Fruit fly (Drosophila melanogaster) whole organism, embryonic: Measurements from ENCODE around the gene CG11664.

ENCODE experiments used
- BEAF-32 ChIP-seq: fragments of 200-800 bp; sonication (Bioruptor generic); optimal IDR thresholded peaks from 3 replicates; lab custom pipeline; 2017; ENCODE audit warnings: missing biosample characterization, missing genetic modification characterization, mild to moderate bottlenecking, moderate library complexity, missing genetic modification reagents
- CG1024 ChIP-seq: fragments of 200-800 bp; sonication (Bioruptor generic); IDR thresholded peaks from 2 replicates; pipeline ENCODE4 v1.3.6; 2022; ENCODE audit warnings: missing biosample characterization, missing genetic modification characterization
- CG10267 ChIP-seq: fragments of 200-800 bp; sonication (Bioruptor generic); optimal IDR thresholded peaks from 2 replicates; lab custom pipeline; 2018; ENCODE audit warnings: missing biosample characterization, mild to moderate bottlenecking, missing genetic modification characterization, moderate library complexity
- CG10366 ChIP-seq: fragments of 200-800 bp; sonication (Bioruptor generic); IDR thresholded peaks from 2 replicates; pipeline ENCODE4 v1.3.6; 2022; ENCODE audit warnings: missing biosample characterization, missing genetic modification characterization
- CG11085 ChIP-seq: fragments of 200-800 bp; sonication (Bioruptor generic); IDR thresholded peaks from 2 replicates; pipeline ENCODE4 v1.3.6; 2022; ENCODE audit warnings: missing biosample characterization, missing genetic modification characterization
- CG2875 ChIP-seq: fragments of 200-800 bp; sonication (Bioruptor generic); optimal IDR thresholded peaks from 2 replicates; lab custom pipeline; 2017; ENCODE audit warnings: missing biosample characterization, mild to moderate bottlenecking, missing genetic modification characterization, missing genetic modification reagents
- CG34376 ChIP-seq: fragments of 200-800 bp; sonication (Bioruptor generic); optimal IDR thresholded peaks from 2 replicates; lab custom pipeline; 2018; ENCODE audit warnings: missing biosample characterization, mild to moderate bottlenecking, missing genetic modification characterization
- CG5180 ChIP-seq: fragments of 200-800 bp; sonication (Bioruptor generic); optimal IDR thresholded peaks from 3 replicates; lab custom pipeline; 2017; ENCODE audit warnings: missing biosample characterization, missing genetic modification characterization, mild to moderate bottlenecking, moderate library complexity, missing genetic modification reagents
- CG6175 ChIP-seq: fragments of 200-800 bp; sonication (Bioruptor generic); IDR thresholded peaks from 3 replicates; pipeline ENCODE4 v1.3.6; 2022; ENCODE audit warnings: missing biosample characterization, missing genetic modification characterization
- CG6765 ChIP-seq: fragments of 200-800 bp; sonication (Bioruptor generic); optimal IDR thresholded peaks from 3 replicates; lab custom pipeline; 2017; ENCODE audit warnings: missing biosample characterization, mild to moderate bottlenecking, missing genetic modification characterization
- CG7372 ChIP-seq: fragments of 200-800 bp; sonication (Bioruptor generic); IDR thresholded peaks from 2 replicates; pipeline ENCODE4 v1.3.6; 2022; ENCODE audit warnings: missing biosample characterization, missing genetic modification characterization
- CG9876 ChIP-seq: fragments of 200-800 bp; sonication (Bioruptor generic); optimal IDR thresholded peaks from 2 replicates; lab custom pipeline; 2016; ENCODE audit warnings: missing biosample characterization, missing genetic modification characterization
- Deaf1 ChIP-seq: fragments of 200-800 bp; optimal IDR thresholded peaks from 3 replicates; lab custom pipeline; 2019; ENCODE audit warnings: missing biosample characterization, mild to moderate bottlenecking, missing genetic modification characterization, moderate library complexity
- Hmr ChIP-seq: fragments of 200-800 bp; sonication (Bioruptor generic); optimal IDR thresholded peaks from 3 replicates; lab custom pipeline; 2017; ENCODE audit warnings: mild to moderate bottlenecking, missing biosample characterization, missing genetic modification reagents, missing genetic modification characterization
- Hr3 ChIP-seq: fragments of 200-800 bp; sonication (Bioruptor generic); optimal IDR thresholded peaks from 3 replicates; lab custom pipeline; 2016; ENCODE audit warnings: missing biosample characterization, missing genetic modification characterization
- Hr51 ChIP-seq, 2 experiments: fragments of 200-800 bp; sonication (Bioruptor generic); optimal IDR thresholded peaks; 2 replicates in 1 of 2; 3 replicates in 1 of 2; lab custom pipeline; 2016 to 2018; ENCODE audit warnings: missing biosample characterization in 2 of 2, missing genetic modification characterization in 2 of 2, mild to moderate bottlenecking in 1 of 2, moderate library complexity in 1 of 2
- Jarid2 ChIP-seq: fragments of 200-800 bp; sonication (Bioruptor generic); optimal IDR thresholded peaks from 3 replicates; lab custom pipeline; 2017; ENCODE audit warnings: mild to moderate bottlenecking, missing biosample characterization, missing genetic modification reagents, missing genetic modification characterization
- Med ChIP-seq: fragments of 200-800 bp; sonication (Bioruptor generic); peaks from one replicate; lab custom pipeline; 2016; ENCODE audit warnings: missing biosample characterization, missing genetic modification characterization, mild to moderate bottlenecking, inconsistent platforms, moderate library complexity
- NK7.1 ChIP-seq: fragments of 200-800 bp; sonication (Bioruptor generic); optimal IDR thresholded peaks from 3 replicates; lab custom pipeline; 2016; ENCODE audit warnings: missing biosample characterization, missing genetic modification characterization
- Neu2 ChIP-seq: fragments of 200-800 bp; sonication (Bioruptor generic); optimal IDR thresholded peaks from 3 replicates; lab custom pipeline; 2016; ENCODE audit warnings: missing biosample characterization, missing genetic modification characterization, borderline replicate concordance
- NfI ChIP-seq: fragments of 200-800 bp; sonication (Bioruptor generic); optimal IDR thresholded peaks from 3 replicates; lab custom pipeline; 2018; ENCODE audit warnings: missing biosample characterization, mild to moderate bottlenecking, missing genetic modification characterization, moderate library complexity
- Pdp1 ChIP-seq, 2 experiments: fragments of 200-800 bp; sonication (Bioruptor generic); optimal IDR thresholded peaks; 3 replicates each; lab custom pipeline; 2016; ENCODE audit warnings: missing biosample characterization in 2 of 2, missing genetic modification characterization in 2 of 2, mild to moderate bottlenecking in 1 of 2, moderate library complexity in 1 of 2
- Ptx1 ChIP-seq: fragments of 200-800 bp; sonication (Bioruptor generic); IDR thresholded peaks from 2 replicates; pipeline ENCODE4 v1.3.6; 2022; ENCODE audit warnings: missing biosample characterization, missing genetic modification characterization
- bbx ChIP-seq: fragments of 200-800 bp; sonication (Bioruptor generic); IDR thresholded peaks from 2 replicates; pipeline ENCODE4 v1.3.6; 2022; ENCODE audit warnings: missing biosample characterization, missing genetic modification characterization; ENCODE audit not compliant: partially characterized antibody
- cad ChIP-seq: fragments of >200 bp; optimal IDR thresholded peaks from 2 replicates; lab custom pipeline; 2017; ENCODE audit warnings: missing biosample characterization, missing genetic modification characterization
- caup ChIP-seq: fragments of 200-800 bp; sonication (Bioruptor generic); optimal IDR thresholded peaks from 3 replicates; lab custom pipeline; 2017; ENCODE audit warnings: missing biosample characterization, mild to moderate bottlenecking, missing genetic modification characterization, moderate library complexity; ENCODE audit not compliant: severe bottlenecking
- ci ChIP-seq: fragments of 200-800 bp; sonication (Bioruptor generic); IDR thresholded peaks from 3 replicates; pipeline ENCODE4 v1.3.6; 2022; ENCODE audit warnings: missing biosample characterization, missing genetic modification characterization
- cwo ChIP-seq: fragments of 200-800 bp; sonication (Bioruptor generic); optimal IDR thresholded peaks from 3 replicates; lab custom pipeline; 2017; ENCODE audit warnings: missing biosample characterization, missing genetic modification characterization, mild to moderate bottlenecking, moderate library complexity, missing genetic modification reagents
- dysf ChIP-seq: fragments of 200-800 bp; sonication (Bioruptor generic); IDR thresholded peaks from 3 replicates; pipeline ENCODE4 v1.3.6; 2022; ENCODE audit warnings: missing biosample characterization, missing genetic modification characterization
- gro ChIP-seq: fragments of 200-800 bp; sonication (Bioruptor generic); optimal IDR thresholded peaks from 2 replicates; lab custom pipeline; 2016; ENCODE audit warnings: missing biosample characterization, missing genetic modification characterization
- insv ChIP-seq, 2 experiments: fragments of 200-800 bp; sonication (Bioruptor generic); optimal IDR thresholded peaks; 3 replicates each; lab custom pipeline; 2016 to 2018; ENCODE audit warnings: missing biosample characterization in 2 of 2, missing genetic modification characterization in 2 of 2
- kni ChIP-seq: fragments of 200-800 bp; sonication (Bioruptor generic); optimal IDR thresholded peaks from 3 replicates; lab custom pipeline; 2017; ENCODE audit warnings: mild to moderate bottlenecking, missing biosample characterization, missing genetic modification reagents, missing genetic modification characterization
- pros ChIP-seq: fragments of 200-800 bp; sonication (Bioruptor generic); optimal IDR thresholded peaks from 3 replicates; lab custom pipeline; 2019; ENCODE audit warnings: missing biosample characterization, mild to moderate bottlenecking, missing genetic modification characterization, moderate library complexity
- sens ChIP-seq: fragments of 200-800 bp; sonication (Bioruptor generic); peaks from one replicate; lab custom pipeline; 2016; ENCODE audit warnings: missing biosample characterization, missing genetic modification characterization
- sna ChIP-seq: fragments of 200-800 bp; sonication (Bioruptor generic); IDR thresholded peaks from 2 replicates; pipeline ENCODE4 v1.3.6; 2022; ENCODE audit warnings: missing biosample characterization, missing genetic modification characterization; ENCODE audit not compliant: partially characterized antibody
- so ChIP-seq: fragments of 200-800 bp; sonication (Bioruptor generic); IDR thresholded peaks from 3 replicates; pipeline ENCODE4 v1.3.6; 2022; ENCODE audit warnings: missing biosample characterization, missing genetic modification characterization
- tap ChIP-seq: fragments of 200-800 bp; optimal IDR thresholded peaks from 3 replicates; lab custom pipeline; 2019; ENCODE audit warnings: missing biosample characterization, mild to moderate bottlenecking, missing genetic modification characterization, moderate library complexity
- tio ChIP-seq: fragments of 200-800 bp; sonication (Bioruptor generic); optimal IDR thresholded peaks from 2 replicates; lab custom pipeline; 2017; ENCODE audit warnings: missing biosample characterization, missing genetic modification characterization, inconsistent platforms
- z ChIP-seq: fragments of 200-800 bp; sonication (Bioruptor generic); IDR thresholded peaks from 3 replicates; pipeline ENCODE4 v1.3.6; 2022; ENCODE audit warnings: missing biosample characterization, missing genetic modification characterization

CG11664 gene

dm6 chrX:875432-875831 is at the start of gene CG11664:
TSS of gene CG11664 (plus strand) at chrX:875732.
- TF ChIP-seq NK7.1: no peak
- TF ChIP-seq Neu2: no peak
- TF ChIP-seq cad (GFP tag; lab: Kevin White, UChicago): no peak
- TF ChIP-seq CG1024 (GFP tag; lab: Robert Waterston, UW): no peak
- TF ChIP-seq CG10267 (tag; lab: Kevin White, UChicago): no peak
- no peak for TF ChIP-seq Hr3 (GFP tag; lab: Kevin White, UChicago)
- TF ChIP-seq ci: no peak
- no peak for TF ChIP-seq gro (GFP tag; lab: Kevin White, UChicago)
- TF ChIP-seq dysf (GFP tag; lab: Robert Waterston, UW): no peak
- no peak for TF ChIP-seq tap (tag; lab: Kevin White, UChicago)
- no peak for TF ChIP-seq CG11085 (GFP tag; lab: Robert Waterston, UW)
- TF ChIP-seq cwo (GFP tag; lab: Kevin White, UChicago): no peak
- TF ChIP-seq NfI (GFP tag; lab: Kevin White, UChicago): no peak
- TF ChIP-seq caup (GFP tag; lab: Kevin White, UChicago): no peak
- no peak for TF ChIP-seq CG7372 (GFP tag; lab: Robert Waterston, UW)
- no peak for TF ChIP-seq Ptx1 (GFP tag; lab: Robert Waterston, UW)
- no peak for TF ChIP-seq tio (GFP tag; lab: Kevin White, UChicago)
- TF ChIP-seq Hmr: no peak
- no peak for TF ChIP-seq CG6765 (GFP tag; lab: Kevin White, UChicago)
- no peak for TF ChIP-seq CG2875 (GFP tag; lab: Kevin White, UChicago)

dm6 chrX:835965-836690 is 39.4 kb upstream of the CG11664 start:
- TF ChIP-seq insv (GFP tag; optimal IDR thresholded peaks at IDR 0.05; lab: Kevin White, UChicago): peak in 1 of 2 experiments; percentile 80
- peak; percentile 58 for TF ChIP-seq Deaf1
- TF ChIP-seq Hr51 (GFP tag; optimal IDR thresholded peaks at IDR 0.05; lab: Kevin White, UChicago): no peak
- peak; percentile 28 for TF ChIP-seq BEAF-32
- peak; percentile 71 for TF ChIP-seq Jarid2 (GFP tag; lab: Kevin White, UChicago)
- TF ChIP-seq CG6175: no peak
- TF ChIP-seq z (GFP tag; lab: Robert Waterston, UW): peak; percentile 58; the same call in 1 of the 3 replicates
- TF ChIP-seq bbx (GFP tag; lab: Robert Waterston, UW): 0 out of 2 replicates have a peak, but pooled peaks have one; percentile 14
- TF ChIP-seq kni (GFP tag; lab: Kevin White, UChicago): peak; percentile 20
- no peak for TF ChIP-seq CG34376 (GFP tag; lab: Kevin White, UChicago)
- peak; percentile 32 for TF ChIP-seq CG5180 (GFP tag; lab: Kevin White, UChicago)
- peak; percentile 27 for TF ChIP-seq Med
- 0 out of 2 replicates have a peak, but pooled peaks have one; percentile 13 for TF ChIP-seq sna (GFP tag; lab: Robert Waterston, UW)
- TF ChIP-seq CG10366 (GFP tag; lab: Robert Waterston, UW): peak; percentile 20; the same call in 1 of the 2 replicates
- TF ChIP-seq Pdp1 (GFP tag; optimal IDR thresholded peaks at IDR 0.05; lab: Kevin White, UChicago): peak in 1 of 2 experiments; percentile 11
- peak; percentile 72 for TF ChIP-seq pros (GFP tag; lab: Kevin White, UChicago)
- TF ChIP-seq sens: peak; percentile 14
- no peak for TF ChIP-seq CG9876
- 0 out of 3 replicates have a peak, but pooled peaks have one; percentile 19 for TF ChIP-seq so (GFP tag; lab: Robert Waterston, UW)
